Worm (Caenorhabditis elegans): ENCODE measurements around the gene R13D11.3.

DNA sequence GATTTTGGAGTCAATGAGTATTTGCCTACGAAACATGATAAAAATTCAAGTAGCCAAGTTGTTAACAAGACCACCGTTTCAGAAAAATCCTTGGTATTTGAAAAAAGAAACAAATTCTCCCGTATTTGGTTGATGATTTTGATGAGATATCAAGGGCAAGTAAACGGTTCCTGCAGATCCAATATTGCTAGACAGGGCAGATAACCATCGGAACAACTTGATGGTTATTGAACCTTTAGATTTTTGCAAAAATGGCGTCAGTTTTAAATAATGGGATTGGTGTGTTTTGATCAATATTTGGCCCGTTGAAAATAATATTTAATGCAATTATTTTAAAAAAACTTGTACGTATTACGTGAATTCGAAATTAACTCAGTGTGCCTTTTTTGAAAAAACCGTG, 14.5 kb upstream of the R13D11.3 start:
- TF ChIP-seq ets-4 (GFP tag; optimal IDR thresholded peaks at IDR 0.05), result no peak
- no peak for TF ChIP-seq nhr-27 (tag; optimal IDR thresholded peaks at IDR 0.05)
- TF ChIP-seq unc-62 (GFP tag; optimal IDR thresholded peaks at IDR 0.05), result no peak
- no peak for TF ChIP-seq hlh-26 (GFP tag; conservative IDR thresholded peaks at IDR 0.05)
- TF ChIP-seq pha-4 (tag; optimal IDR thresholded peaks at IDR 0.05), result no peak
- TF ChIP-seq F39B2.1 (GFP tag; IDR thresholded peaks at IDR 0.05), result no peak
- TF ChIP-seq efl-1 (GFP tag; optimal IDR thresholded peaks at IDR 0.05), result no peak
- TF ChIP-seq Y53F4B.3 (GFP tag; IDR thresholded peaks at IDR 0.05), result no peak
- TF ChIP-seq dpl-1 (GFP tag; optimal IDR thresholded peaks at IDR 0.05), result no peak
- TF ChIP-seq cebp-2 (GFP tag; IDR thresholded peaks at IDR 0.05), result no peak
- TF ChIP-seq F57C9.4 (tag; optimal IDR thresholded peaks at IDR 0.05), result no peak
